Worm (Caenorhabditis elegans): ENCODE results near the gene ciao-2B.
A peak's percentile ranks its signal among the peaks of the same experiment; 100 is the strongest.

- TF ChIP-seq ztf-11 (tag; optimal IDR thresholded peaks at IDR 0.05), result no peak
- no peak for TF ChIP-seq nhr-237 (tag; optimal IDR thresholded peaks at IDR 0.05)
- TF ChIP-seq pha-4 (tag; optimal IDR thresholded peaks at IDR 0.05), result peak; percentile 79
- peak; percentile 71 for TF ChIP-seq ceh-28 (tag; optimal IDR thresholded peaks at IDR 0.05)
- no peak for TF ChIP-seq nhr-11 (tag; optimal IDR thresholded peaks at IDR 0.05)
- TF ChIP-seq snpc-4 (tag; optimal IDR thresholded peaks at IDR 0.05), result no peak
- TF ChIP-seq elt-3 (tag; optimal IDR thresholded peaks at IDR 0.05), result peak in 1 of 3 experiments; percentile 6
- no peak for TF ChIP-seq nhr-28 (tag; optimal IDR thresholded peaks at IDR 0.05)
- no peak for TF ChIP-seq unc-62 (GFP tag; optimal IDR thresholded peaks at IDR 0.05)
- no peak for TF ChIP-seq lin-39 (tag; optimal IDR thresholded peaks at IDR 0.05)
- no peak for TF ChIP-seq fkh-10 (GFP tag; optimal IDR thresholded peaks at IDR 0.05)
- TF ChIP-seq pqm-1 (tag; optimal IDR thresholded peaks at IDR 0.05), result peak; percentile 70
- no peak for TF ChIP-seq egl-27 (tag; optimal IDR thresholded peaks at IDR 0.05)
- no peak for TF ChIP-seq nhr-67 (tag; optimal IDR thresholded peaks at IDR 0.05)
Measured at ce11 chrIII:13423414-13423813, 15.9 kb downstream of the ciao-2B start, which contains the start of gene exo-1.

Measured in whole organism, L3 larva.